Worm (Caenorhabditis elegans) whole organism, L4 larva: ENCODE results near the gene C50D2.2.

Experiments used
- D1046.2 ChIP-seq: fragments of 200-800 bp; sonication (Bioruptor generic); IDR thresholded peaks from 2 replicates; pipeline ENCODE4 v1.3.6; 2022; ENCODE audit warnings: missing genetic modification characterization, missing compliant biosample characterization
- F49E8.2 ChIP-seq: sonication (generic microtip); optimal IDR thresholded peaks from 2 replicates; lab custom pipeline; 2016; ENCODE audit warnings: missing compliant biosample characterization, mild to moderate bottlenecking, missing genetic modification characterization, borderline replicate concordance
- Y48G9A.11 ChIP-seq: fragments of 200-800 bp; sonication (Bioruptor generic); IDR thresholded peaks from 2 replicates; pipeline ENCODE4 v1.3.6; 2022; ENCODE audit warnings: missing genetic modification reagents, missing genetic modification characterization, missing compliant biosample characterization
- Y75B8A.6 ChIP-seq: fragments of 200-800 bp; sonication (Bioruptor generic); IDR thresholded peaks from 2 replicates; pipeline ENCODE4 v1.3.6; 2022; ENCODE audit warnings: missing genetic modification reagents, missing genetic modification characterization, missing compliant biosample characterization
- ceh-44 ChIP-seq: fragments of 200-800 bp; sonication (Bioruptor generic); IDR thresholded peaks from 2 replicates; pipeline ENCODE4 v1.3.6; 2022; ENCODE audit warnings: missing genetic modification reagents, missing genetic modification characterization, missing compliant biosample characterization
- ctbp-1 ChIP-seq: fragments of 200-800 bp; sonication (Bioruptor generic); IDR thresholded peaks from 2 replicates; pipeline ENCODE4 v1.3.6; 2022; ENCODE audit warnings: missing genetic modification reagents, missing genetic modification characterization, missing compliant biosample characterization
- daf-16 ChIP-seq, 3 experiments: sonication (generic microtip); optimal IDR thresholded peaks; 2 replicates each; lab custom pipeline; 2016 to 2017; ENCODE audit warnings: missing genetic modification characterization in 3 of 3, missing genetic modification reagents in 3 of 3, mild to moderate bottlenecking in 2 of 3, missing compliant biosample characterization in 2 of 3, missing biosample characterization in 1 of 3, moderate library complexity in 1 of 3
- daf-8 ChIP-seq: fragments of 200-800 bp; sonication (Bioruptor generic); IDR thresholded peaks from 2 replicates; pipeline ENCODE4 v1.3.6; 2022; ENCODE audit warnings: missing genetic modification characterization, missing compliant biosample characterization
- egl-27 ChIP-seq: sonication (generic microtip); optimal IDR thresholded peaks from 3 replicates; lab custom pipeline; 2017; ENCODE audit warnings: missing biosample characterization, missing genetic modification reagents, missing genetic modification characterization
- egl-43 ChIP-seq: fragments of 200-800 bp; sonication (Bioruptor generic); IDR thresholded peaks from 2 replicates; pipeline ENCODE4 v1.3.6; 2022; ENCODE audit warnings: missing genetic modification reagents, missing genetic modification characterization, missing compliant biosample characterization
- hif-1 ChIP-seq, 2 experiments: sonication (generic microtip); optimal IDR thresholded peaks; 2 replicates each; lab custom pipeline; 2016 to 2017; ENCODE audit warnings: missing compliant biosample characterization in 2 of 2, missing genetic modification characterization in 2 of 2, missing genetic modification reagents in 2 of 2, missing genotype in 2 of 2, mild to moderate bottlenecking in 1 of 2
- lin-13 ChIP-seq: fragments of 150-350 bp; optimal IDR thresholded peaks from 2 replicates; lab custom pipeline; 2014; ENCODE audit warnings: missing biosample characterization, missing genetic modification reagents, missing genetic modification characterization
- lin-38 ChIP-seq: fragments of 200-800 bp; sonication (Bioruptor generic); IDR thresholded peaks from 2 replicates; pipeline ENCODE4 v1.3.6; 2022; ENCODE audit warnings: missing genetic modification reagents, missing genetic modification characterization, missing compliant biosample characterization
- lin-39 ChIP-seq: fragments of 150-350 bp; optimal IDR thresholded peaks from 2 replicates; lab custom pipeline; 2014; ENCODE audit warnings: missing biosample characterization, missing genetic modification reagents, missing genetic modification characterization
- lsy-2 ChIP-seq, 2 experiments: fragments of 150-350 bp in 1 of 2; sonication (generic microtip) in 1 of 2; optimal IDR thresholded peaks; 2 replicates each; lab custom pipeline; 2014 to 2017; ENCODE audit warnings: missing biosample characterization in 2 of 2, missing genetic modification characterization in 2 of 2
- mdl-1 ChIP-seq, 2 experiments: fragments of 150-350 bp in 1 of 2; sonication (generic microtip) in 1 of 2; optimal IDR thresholded peaks; 2 replicates each; lab custom pipeline; 2014 to 2017; ENCODE audit warnings: missing biosample characterization in 2 of 2, missing genetic modification characterization in 2 of 2
- mdt-29 ChIP-seq: fragments of 200-800 bp; sonication (Bioruptor generic); IDR thresholded peaks from 2 replicates; pipeline ENCODE4 v1.3.6; 2022; ENCODE audit warnings: missing genetic modification reagents, missing genetic modification characterization, missing compliant biosample characterization
- mxl-2 ChIP-seq: fragments of 200-800 bp; sonication (Bioruptor generic); conservative IDR thresholded peaks from 2 replicates; pipeline ENCODE4 v1.3.6; 2022; ENCODE audit warnings: missing genetic modification reagents, missing genetic modification characterization, missing compliant biosample characterization
- nhr-11 ChIP-seq: fragments of 150-350 bp; optimal IDR thresholded peaks from 2 replicates; lab custom pipeline; 2014; ENCODE audit warnings: missing biosample characterization, missing genetic modification characterization
- nhr-111 ChIP-seq: fragments of 200-800 bp; sonication (Bioruptor generic); optimal IDR thresholded peaks from 2 replicates; lab custom pipeline; 2018; ENCODE audit warnings: mild to moderate bottlenecking, missing genetic modification characterization, missing compliant biosample characterization
- nhr-41 ChIP-seq: fragments of 200-800 bp; sonication (Bioruptor generic); IDR thresholded peaks from 2 replicates; pipeline ENCODE4 v1.3.6; 2022; ENCODE audit warnings: missing genetic modification reagents, missing genetic modification characterization, missing compliant biosample characterization
- pqm-1 ChIP-seq: sonication (generic microtip); optimal IDR thresholded peaks from 2 replicates; lab custom pipeline; 2017; ENCODE audit warnings: missing biosample characterization, missing genetic modification characterization
- set-16 ChIP-seq: fragments of 200-800 bp; sonication (Bioruptor generic); IDR thresholded peaks from 2 replicates; pipeline ENCODE4 v1.3.6; 2022; ENCODE audit warnings: missing genetic modification reagents, missing genetic modification characterization, missing compliant biosample characterization
- snpc-1.2 ChIP-seq: fragments of 200-800 bp; sonication (Bioruptor generic); IDR thresholded peaks from 2 replicates; pipeline ENCODE4 v1.3.6; 2022; ENCODE audit warnings: missing genetic modification reagents, missing genetic modification characterization, missing compliant biosample characterization
- tag-97 ChIP-seq: fragments of 200-800 bp; sonication (Bioruptor generic); IDR thresholded peaks from 2 replicates; pipeline ENCODE4 v1.3.6; 2022; ENCODE audit warnings: missing genetic modification characterization, missing compliant biosample characterization
- unc-62 ChIP-seq, 3 experiments: fragments of 150-350 bp in 1 of 3; sonication (generic microtip); optimal IDR thresholded peaks in 2 of 3; peaks in 1 of 3; 1 replicate in 1 of 3; 2 replicates in 2 of 3; lab custom pipeline; 2014 to 2017; ENCODE audit warnings: missing biosample characterization in 3 of 3, missing genetic modification characterization in 3 of 3, missing genetic modification reagents in 3 of 3, missing genotype in 1 of 3
- ztf-11 ChIP-seq: fragments of 150-350 bp; optimal IDR thresholded peaks from 2 replicates; lab custom pipeline; 2014; ENCODE audit warnings: missing biosample characterization, missing genetic modification characterization
- ztf-7 ChIP-seq: fragments of 150-350 bp; optimal IDR thresholded peaks from 2 replicates; lab custom pipeline; 2014; ENCODE audit warnings: missing biosample characterization, missing genetic modification characterization

The C50D2.2 gene

DNA sequence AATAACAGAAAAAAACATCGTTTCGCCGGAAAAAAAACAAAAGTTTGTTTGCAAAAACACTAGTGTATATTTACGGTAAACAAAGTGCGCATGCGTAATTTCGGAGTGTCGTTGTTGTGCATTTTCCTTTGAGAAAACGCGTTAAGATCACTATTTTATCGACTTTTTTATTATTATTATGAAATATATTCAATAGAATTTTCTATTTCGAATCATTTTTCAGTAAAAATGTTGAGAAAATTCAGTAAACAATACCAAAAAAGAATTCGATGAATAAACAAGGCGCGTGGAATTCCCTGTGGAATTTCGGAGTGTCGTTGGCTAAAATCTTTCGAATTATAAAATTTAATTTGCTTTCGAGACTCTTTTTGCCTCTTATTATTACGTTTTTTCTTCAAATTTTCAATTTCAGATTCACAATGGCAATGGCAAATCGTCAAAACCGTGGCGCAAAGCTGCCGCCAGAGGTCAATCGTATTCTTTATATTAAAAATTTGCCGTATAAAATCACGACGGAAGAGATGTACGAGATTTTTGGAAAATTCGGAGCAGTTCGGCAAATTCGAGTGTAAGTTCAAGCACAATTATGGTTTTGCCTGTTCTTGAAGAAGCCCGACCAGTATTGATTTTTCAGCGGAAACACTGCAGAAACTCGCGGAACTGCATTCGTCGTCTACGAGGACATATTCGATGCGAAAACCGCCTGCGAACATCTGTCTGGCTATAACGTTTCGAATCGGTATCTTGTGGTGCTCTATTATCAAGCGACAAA is 10.8 kb upstream of the C50D2.2 start, which contains the start of the genes luc-7L3 and sftb-6 (continued):
- TF ChIP-seq lsy-2 (tag; optimal IDR thresholded peaks at IDR 0.05; lab: Kevin White, UChicago) = peak in 1 of 2 experiments; percentile 72
- no peak for TF ChIP-seq daf-8 (GFP tag; lab: Robert Waterston, UW)
- 0 out of 2 replicates have a peak, but pooled peaks have one; percentile 19 for TF ChIP-seq ctbp-1
- TF ChIP-seq hif-1 (tag; optimal IDR thresholded peaks at IDR 0.05; lab: Kevin White, UChicago) = peak in 1 of 2 experiments; percentile 7
- TF ChIP-seq daf-16 (GFP tag; optimal IDR thresholded peaks at IDR 0.05; lab: Kevin White, UChicago) = no peak
- TF ChIP-seq daf-16 (tag; optimal IDR thresholded peaks at IDR 0.05; lab: Kevin White, UChicago) = peak; percentile 72

- peak; percentile 68 for TF ChIP-seq Y48G9A.11 (GFP tag; lab: Robert Waterston, UW)
Observed at ce11 chrII:98894-99293, 10.1 kb upstream of the C50D2.2 start, which contains the start of gene C50D2.10. C50D2.10 (plus strand) TSS chrII:99138.

ce11 chrII:101176-101575 is 7.8 kb upstream of the C50D2.2 start:
- TF ChIP-seq nhr-41 (GFP tag; lab: Robert Waterston, UW) (no peak), Y75B8A.6 (GFP tag; lab: Robert Waterston, UW) (no peak), lin-13 (GFP tag; lab: Kevin White, UChicago) (no peak), set-16 (GFP tag; lab: Robert Waterston, UW) (peak; percentile 50; the same call in 1 of the 2 replicates), nhr-111 (GFP tag; lab: Kevin White, UChicago) (no peak), Y48G9A.11 (GFP tag; lab: Robert Waterston, UW) (peak; percentile 39; the same call in 1 of the 2 replicates), ctbp-1 (no peak), egl-43 (GFP tag; lab: Robert Waterston, UW) (0 out of 2 replicates have a peak, but pooled peaks have one; percentile 16), ceh-44 (GFP tag; lab: Robert Waterston, UW) (0 out of 2 replicates have a peak, but pooled peaks have one; percentile 49), ztf-11 (no peak), snpc-1.2 (0 out of 2 replicates have a peak, but pooled peaks have one; percentile 38), D1046.2 (GFP tag; lab: Robert Waterston, UW) (0 out of 2 replicates have a peak, but pooled peaks have one; percentile 32)

DNA sequence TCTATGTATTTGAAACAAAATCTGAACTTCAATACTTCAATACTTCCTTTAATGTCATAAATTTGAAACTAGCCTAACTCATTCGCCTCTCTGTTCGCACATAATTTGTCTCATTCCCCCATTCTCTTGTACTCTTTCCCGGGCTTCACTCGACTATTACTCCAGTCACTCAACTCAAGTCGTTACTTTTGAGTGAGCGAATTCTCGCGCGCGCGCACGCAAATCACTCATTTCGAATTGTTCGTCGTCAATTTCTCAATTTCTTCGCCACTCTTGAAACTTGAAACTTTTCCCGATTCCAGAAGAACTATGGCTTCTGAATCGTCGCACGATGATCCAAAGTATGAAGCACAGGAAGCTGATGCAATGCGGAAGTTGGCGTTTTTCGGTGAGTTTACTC is 4.7 kb upstream of the C50D2.2 start, which contains the start of gene col-68:
col-68 (plus strand) TSS at position 301 of the 400 bp plus-strand sequence.
- no peak for TF ChIP-seq unc-62 (GFP tag; optimal IDR thresholded peaks at IDR 0.05 in 1 of 2; lab: Kevin White, UChicago)
- no peak for TF ChIP-seq unc-62 (tag; optimal IDR thresholded peaks at IDR 0.05; lab: Kevin White, UChicago)
- TF ChIP-seq daf-8 (GFP tag; lab: Robert Waterston, UW) = no peak
- TF ChIP-seq lsy-2 (tag; optimal IDR thresholded peaks at IDR 0.05; lab: Kevin White, UChicago) = no peak
- TF ChIP-seq mdt-29 (GFP tag; lab: Robert Waterston, UW) = no peak
- TF ChIP-seq egl-43 (GFP tag; lab: Robert Waterston, UW) = no peak
- no peak for TF ChIP-seq nhr-11 (tag; lab: Kevin White, UChicago)
- no peak for TF ChIP-seq Y48G9A.11 (GFP tag; lab: Robert Waterston, UW)
- no peak for TF ChIP-seq lin-39 (tag; lab: Kevin White, UChicago)
- TF ChIP-seq Y75B8A.6 (GFP tag; lab: Robert Waterston, UW) = no peak
- TF ChIP-seq ztf-7 (tag; lab: Kevin White, UChicago) = no peak

DNA sequence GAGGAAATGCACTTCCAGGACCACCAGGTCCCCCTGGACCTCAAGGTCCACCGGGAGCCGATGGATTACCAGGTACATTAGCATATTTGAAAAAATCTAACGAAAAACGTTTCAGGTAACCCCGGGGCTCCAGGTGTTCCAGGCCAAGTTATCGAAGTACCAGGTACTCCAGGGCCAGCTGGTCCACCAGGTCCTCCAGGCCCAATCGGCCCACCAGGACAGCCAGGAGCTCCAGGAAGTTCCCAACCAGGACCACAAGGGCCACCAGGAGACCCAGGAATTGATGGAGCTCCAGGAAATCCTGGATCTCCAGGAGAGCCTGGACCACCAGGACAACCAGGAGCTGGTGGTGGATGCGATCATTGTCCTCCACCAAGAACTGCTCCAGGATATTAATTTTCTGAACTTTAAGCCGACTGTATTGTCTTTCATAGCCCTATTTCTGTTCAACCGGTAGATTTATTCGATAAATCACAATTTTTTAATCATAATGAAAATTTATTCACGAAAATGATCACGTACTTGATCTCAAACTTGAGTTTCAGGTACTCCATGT is 3.6 kb upstream of the C50D2.2 start:
- TF ChIP-seq nhr-111 (GFP tag; lab: Kevin White, UChicago) (no peak), unc-62 (GFP tag; optimal IDR thresholded peaks at IDR 0.05 in 1 of 2; lab: Kevin White, UChicago) (peak in 1 of 2 experiments; percentile 93), unc-62 (tag; optimal IDR thresholded peaks at IDR 0.05; lab: Kevin White, UChicago) (no peak), set-16 (GFP tag; lab: Robert Waterston, UW) (peak; percentile 83), egl-43 (GFP tag; lab: Robert Waterston, UW) (peak; percentile 56; the same call in 1 of the 2 replicates)
- TF ChIP-seq, all 104 proteins: peak for 3

DNA sequence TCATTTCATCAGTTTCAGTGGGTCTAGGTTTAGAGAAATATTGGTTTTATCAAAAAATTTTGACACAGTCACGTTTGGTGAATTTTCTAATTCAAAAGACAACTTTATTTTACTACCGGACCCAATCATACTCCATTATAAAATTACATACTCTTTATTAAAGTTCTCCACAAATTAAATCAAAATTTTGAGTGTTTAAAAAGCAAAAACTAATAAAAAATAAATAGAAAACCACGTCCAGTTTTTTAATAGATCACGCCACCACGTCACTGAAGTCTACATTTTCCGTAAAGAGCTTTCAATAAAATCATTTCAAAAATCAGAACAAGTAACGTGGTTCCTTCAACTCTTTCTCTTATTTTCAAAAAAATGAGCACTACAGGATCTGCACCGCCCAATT is 3.1 kb upstream of the C50D2.2 start, which contains the start of gene txt-1:
txt-1 (plus strand) TSS at position 301 of the 400 bp plus-strand sequence.
- TF ChIP-seq lin-38 (GFP tag; lab: Robert Waterston, UW) (no peak), set-16 (GFP tag; lab: Robert Waterston, UW) (no peak), nhr-11 (tag; lab: Kevin White, UChicago) (no peak), pqm-1 (tag; lab: Kevin White, UChicago) (no peak), mdl-1 (tag; optimal IDR thresholded peaks at IDR 0.05; lab: Kevin White, UChicago) (no peak), egl-27 (tag; lab: Kevin White, UChicago) (no peak), tag-97 (GFP tag; lab: Robert Waterston, UW) (no peak), mxl-2 (GFP tag; lab: Robert Waterston, UW) (no peak), F49E8.2 (tag; lab: Kevin White, UChicago) (no peak)
